Fruit fly (Drosophila melanogaster): ENCODE results near the gene CG31199.

CG31199 gene

DNA sequence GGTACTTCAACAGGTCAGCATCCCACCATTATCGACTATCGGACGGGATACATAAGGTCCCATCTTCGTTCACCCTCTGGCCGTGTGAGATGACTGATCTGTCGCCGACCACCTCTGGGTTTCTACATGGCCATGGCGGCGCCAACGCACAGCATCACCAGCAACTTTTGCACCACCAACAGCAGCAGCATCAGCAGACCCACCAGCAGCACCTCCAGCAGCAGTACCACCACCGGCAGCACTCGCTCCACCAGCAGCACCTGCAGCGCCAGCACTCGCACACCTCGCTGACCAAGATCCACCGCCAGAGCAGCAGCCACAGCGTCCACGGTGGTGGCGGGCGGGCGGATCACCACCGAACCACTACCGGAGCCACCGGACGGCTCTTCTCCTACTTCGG is 11.3 kb upstream of the CG31199 start:
- TF ChIP-seq run (tag; optimal IDR thresholded peaks at IDR 0.05): no peak
- TF ChIP-seq crol (GFP tag; IDR thresholded peaks at IDR 0.05): no peak
- TF ChIP-seq CG32772 (GFP tag; IDR thresholded peaks at IDR 0.05): 0 out of 2 replicates have a peak, but pooled peaks have one; percentile 5
- no peak for TF ChIP-seq fd102C (GFP tag; optimal IDR thresholded peaks at IDR 0.05)
- 0 out of 2 replicates have a peak, but pooled peaks have one; percentile 13 for TF ChIP-seq CG9932 (GFP tag; IDR thresholded peaks at IDR 0.05)
- peak in 1 of 2 experiments; percentile 54 for TF ChIP-seq Dfd (GFP tag; optimal IDR thresholded peaks at IDR 0.05)
- no peak for TF ChIP-seq CG14965 (GFP tag; optimal IDR thresholded peaks at IDR 0.05; ENCODE audit: borderline replicate concordance)

DNA sequence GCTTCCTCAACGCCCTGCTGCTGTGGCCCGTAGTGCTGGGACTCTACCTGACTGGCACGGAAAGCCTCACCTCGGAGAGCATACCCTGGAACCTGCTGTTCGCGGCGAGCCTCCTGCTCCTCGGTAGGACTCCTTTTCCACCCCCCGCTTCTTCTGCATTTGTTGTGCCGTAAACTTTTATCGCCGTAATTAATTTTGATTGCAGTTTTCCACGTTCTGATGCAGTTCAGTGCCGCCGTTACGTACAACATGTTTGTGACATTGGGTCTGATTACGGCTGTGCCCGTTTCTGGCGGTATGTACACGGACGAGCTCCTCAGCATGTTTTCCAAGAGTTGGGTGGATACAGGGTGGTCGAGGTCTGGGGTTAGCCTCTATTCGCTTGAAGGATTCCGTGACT is 5.9 kb upstream of the CG31199 start:
- TF ChIP-seq ATbp (GFP tag; optimal IDR thresholded peaks at IDR 0.05) (no peak), CG18764 (GFP tag; optimal IDR thresholded peaks at IDR 0.05) (no peak), yki (optimal IDR thresholded peaks at IDR 0.05) (no peak), Dad (GFP tag; optimal IDR thresholded peaks at IDR 0.05) (no peak), Hr51 (GFP tag; optimal IDR thresholded peaks at IDR 0.05) (no peak), Max (GFP tag; optimal IDR thresholded peaks at IDR 0.05) (no peak), Chrac-16 (GFP tag; optimal IDR thresholded peaks at IDR 0.05) (no peak), CG8478 (optimal IDR thresholded peaks at IDR 0.05) (peak; percentile 9), Ets65A (GFP tag) (peak; percentile 92), Doc3 (GFP tag; IDR thresholded peaks at IDR 0.05; ENCODE audit: partially characterized antibody) (no peak), ro (GFP tag; IDR thresholded peaks at IDR 0.05) (no peak), pzg (GFP tag; optimal IDR thresholded peaks at IDR 0.05) (no peak), Awh (GFP tag; IDR thresholded peaks at IDR 0.05) (no peak)

- TF ChIP-seq CG4360 (GFP tag; IDR thresholded peaks at IDR 0.05) (no peak), pita (GFP tag; optimal IDR thresholded peaks at IDR 0.05) (no peak), Bteb2 (GFP tag; optimal IDR thresholded peaks at IDR 0.05) (no peak), hth (optimal IDR thresholded peaks at IDR 0.05) (no peak)
Measured at dm6 chr3R:20748974-20749373, 5.3 kb upstream of the CG31199 start, which contains the start of gene Prosalpha4T1. TSS of gene Prosalpha4T1 (minus strand) at chr3R:20749074.

DNA sequence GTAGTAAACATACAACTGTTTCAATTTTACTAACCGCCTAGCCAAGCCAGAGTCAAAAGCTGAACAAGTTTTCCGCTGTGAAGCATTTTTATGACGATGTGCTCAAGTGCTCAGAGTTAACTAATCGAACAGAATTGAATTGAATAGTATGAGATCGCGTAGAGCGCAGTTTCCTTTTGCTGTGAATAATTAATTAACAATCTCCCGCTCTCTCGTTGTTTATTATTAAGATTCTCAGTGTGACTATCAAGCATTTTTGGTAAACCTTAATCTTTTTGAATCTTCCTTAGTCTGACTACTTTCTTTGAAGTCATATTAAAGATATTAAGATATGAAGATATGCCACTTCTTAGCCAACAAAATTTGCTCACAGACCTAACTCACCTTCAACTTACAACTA is 1.6 kb upstream of the CG31199 start, which contains the start of gene CG31200:
TSS of gene CG31200 (minus strand) at position 101 of the 400 bp plus-strand sequence.
- TF ChIP-seq Dfd (GFP tag; optimal IDR thresholded peaks at IDR 0.05): no peak
- no peak for TF ChIP-seq CG16815 (GFP tag; optimal IDR thresholded peaks at IDR 0.05)

DNA sequence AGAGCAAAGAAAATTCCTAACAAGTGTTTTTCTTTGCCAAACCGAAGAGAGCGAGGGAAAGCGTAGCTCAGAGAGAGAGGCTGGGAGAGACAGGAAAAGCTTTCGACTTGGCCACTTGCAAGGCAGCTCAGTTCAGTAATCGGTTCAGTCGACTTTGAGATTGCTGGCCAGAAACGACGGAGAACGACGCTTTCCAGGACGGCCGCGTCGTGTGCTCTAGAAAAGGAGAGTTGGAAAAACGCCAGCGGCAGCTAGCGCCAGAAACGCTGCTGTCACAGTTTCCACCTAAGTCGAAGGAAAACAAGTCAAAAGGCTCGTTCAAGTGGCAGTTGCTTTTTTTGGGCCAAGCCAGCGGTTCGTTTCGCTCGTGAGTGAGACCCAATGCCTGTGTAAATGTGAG is 3.7 kb downstream of the CG31199 start, which contains the start of gene CG42322:
TSS of gene CG42322 (plus strand) at position 138 of the 400 bp plus-strand sequence.
- TF ChIP-seq CG16779 (GFP tag; IDR thresholded peaks at IDR 0.05): peak; percentile 64
- no peak for TF ChIP-seq Bdp1 (GFP tag; optimal IDR thresholded peaks at IDR 0.05)
- TF ChIP-seq HmgZ (tag; optimal IDR thresholded peaks at IDR 0.05): no peak
- TF ChIP-seq yki (optimal IDR thresholded peaks at IDR 0.05): no peak
- no peak for TF ChIP-seq CG7745 (tag; optimal IDR thresholded peaks at IDR 0.05)
- TF ChIP-seq Deaf1 (tag; optimal IDR thresholded peaks at IDR 0.05): peak; percentile 65
- TF ChIP-seq abd-A (tag; optimal IDR thresholded peaks at IDR 0.05): peak; percentile 43
- TF ChIP-seq scrt (GFP tag; optimal IDR thresholded peaks at IDR 0.05): peak; percentile 56
- TF ChIP-seq Trl (optimal IDR thresholded peaks at IDR 0.05): peak; percentile 34 to 60
- no peak for TF ChIP-seq Trl (GFP tag; optimal IDR thresholded peaks at IDR 0.05)
- TF ChIP-seq Adf1 (GFP tag; IDR thresholded peaks at IDR 0.05): peak; percentile 49; the same call in 1 of the 2 replicates
- no peak for TF ChIP-seq Oli (tag; optimal IDR thresholded peaks at IDR 0.05)
